Fruit fly (Drosophila melanogaster): ENCODE results near the gene CG33642.

CG33642 gene

DNA sequence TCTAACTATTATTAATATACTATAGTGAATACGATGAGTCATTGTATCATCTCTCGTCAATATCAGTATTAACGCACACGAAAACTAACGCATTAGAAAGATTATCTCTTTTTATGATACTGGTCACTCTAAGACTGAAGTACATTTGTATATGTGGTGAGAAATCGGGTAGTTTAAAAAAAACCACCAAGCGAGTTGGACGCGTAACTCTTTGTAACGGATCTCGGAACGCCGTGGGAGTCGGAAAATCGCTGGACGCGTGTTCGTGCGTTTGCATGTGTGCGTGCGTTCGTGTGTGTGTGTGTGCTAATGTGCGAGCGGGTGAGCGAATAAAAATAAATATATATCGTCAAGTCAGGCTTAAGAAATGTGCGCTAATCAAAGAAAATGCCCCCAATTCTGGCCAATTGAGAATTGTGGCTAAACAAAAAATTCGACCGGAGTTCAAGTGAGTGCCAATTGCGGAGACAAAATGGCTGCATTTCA lies 20.2 kb downstream of the CG33642 start, which contains the start of gene kuz (continued):
- TF ChIP-seq Trl (optimal IDR thresholded peaks at IDR 0.05), result no peak
- peak; percentile 55 for TF ChIP-seq Trl (GFP tag; optimal IDR thresholded peaks at IDR 0.05)
- peak; percentile 80 for TF ChIP-seq sens (GFP tag)
- TF ChIP-seq Neu2 (GFP tag; optimal IDR thresholded peaks at IDR 0.05; ENCODE audit: borderline replicate concordance), result no peak
- TF ChIP-seq Hr78 (GFP tag; optimal IDR thresholded peaks at IDR 0.05), result no peak
- no peak for TF ChIP-seq B-H1 (GFP tag; IDR thresholded peaks at IDR 0.05)
- TF ChIP-seq dmrt11E (tag; optimal IDR thresholded peaks at IDR 0.05), result no peak
- peak; percentile 79; the same call in 2 of the 3 replicates for TF ChIP-seq Opbp (GFP tag; IDR thresholded peaks at IDR 0.05; ENCODE audit: partially characterized antibody)
- no peak for TF ChIP-seq dimm (GFP tag; IDR thresholded peaks at IDR 0.05)
- TF ChIP-seq CG15696 (tag; optimal IDR thresholded peaks at IDR 0.05), result no peak
- no peak for TF ChIP-seq CG7372 (GFP tag; IDR thresholded peaks at IDR 0.05)
- peak; percentile 38; the same call in 1 of the 2 replicates for TF ChIP-seq onecut (GFP tag; IDR thresholded peaks at IDR 0.05)
- TF ChIP-seq bsh (GFP tag; optimal IDR thresholded peaks at IDR 0.05), result no peak
- TF ChIP-seq CG18619 (GFP tag; optimal IDR thresholded peaks at IDR 0.05), result peak; percentile 2
- TF ChIP-seq CG32532 (GFP tag; IDR thresholded peaks at IDR 0.05), result peak; percentile 44
- peak; percentile 52 for TF ChIP-seq Nf-YC (tag; optimal IDR thresholded peaks at IDR 0.05)
- peak; percentile 2 for TF ChIP-seq gsb-n (tag; optimal IDR thresholded peaks at IDR 0.05)
- TF ChIP-seq CG17361 (GFP tag; IDR thresholded peaks at IDR 0.05), result no peak
- TF ChIP-seq CG10431 (GFP tag; optimal IDR thresholded peaks at IDR 0.05), result no peak
- no peak for TF ChIP-seq CG11723 (GFP tag; optimal IDR thresholded peaks at IDR 0.05)
- no peak for TF ChIP-seq Dip3 (GFP tag; optimal IDR thresholded peaks at IDR 0.05)
- no peak for TF ChIP-seq Antp (GFP tag; optimal IDR thresholded peaks at IDR 0.05)
- no peak for TF ChIP-seq crp (GFP tag; optimal IDR thresholded peaks at IDR 0.05)
- peak; percentile 63 for TF ChIP-seq CG13287 (GFP tag; IDR thresholded peaks at IDR 0.05; ENCODE audit: partially characterized antibody)
- TF ChIP-seq Pdp1 (GFP tag; optimal IDR thresholded peaks at IDR 0.05), result peak in 1 of 2 experiments; percentile 44
- no peak for TF ChIP-seq danr (GFP tag; IDR thresholded peaks at IDR 0.05)
- no peak for TF ChIP-seq da (GFP tag; optimal IDR thresholded peaks at IDR 0.05)
- TF ChIP-seq CG8924 (tag; optimal IDR thresholded peaks at IDR 0.05), result peak; percentile 56
- peak; percentile 49 for TF ChIP-seq CG33213 (GFP tag; optimal IDR thresholded peaks at IDR 0.05)
- no peak for TF ChIP-seq trh (GFP tag; optimal IDR thresholded peaks at IDR 0.05)
- TF ChIP-seq CG30020 (tag; optimal IDR thresholded peaks at IDR 0.05), result no peak
- TF ChIP-seq crol (GFP tag; IDR thresholded peaks at IDR 0.05), result no peak
- no peak for TF ChIP-seq cato (GFP tag; optimal IDR thresholded peaks at IDR 0.05; ENCODE audit: borderline replicate concordance)
- TF ChIP-seq CG13624 (GFP tag; optimal IDR thresholded peaks at IDR 0.05), result peak; percentile 49
- TF ChIP-seq Ravus (GFP tag; IDR thresholded peaks at IDR 0.05), result no peak
- no peak for TF ChIP-seq CG3407 (GFP tag; optimal IDR thresholded peaks at IDR 0.05)
- TF ChIP-seq fd64A (GFP tag; optimal IDR thresholded peaks at IDR 0.05), result peak; percentile 39
- no peak for TF ChIP-seq Hsf (GFP tag; optimal IDR thresholded peaks at IDR 0.05)
- TF ChIP-seq CG10267 (tag; optimal IDR thresholded peaks at IDR 0.05), result peak; percentile 38
- TF ChIP-seq inv (GFP tag; IDR thresholded peaks at IDR 0.05; ENCODE audit: partially characterized antibody), result peak; percentile 50
- peak; percentile 79 for TF ChIP-seq CG42726 (GFP tag; IDR thresholded peaks at IDR 0.05; ENCODE audit: partially characterized antibody)
- peak; percentile 48 for TF ChIP-seq CG2678 (tag; optimal IDR thresholded peaks at IDR 0.05)
- no peak for TF ChIP-seq chif (GFP tag; optimal IDR thresholded peaks at IDR 0.05)
- peak in 1 of 3 experiments; percentile 18 for TF ChIP-seq Stat92E (GFP tag; optimal IDR thresholded peaks at IDR 0.05)
- no peak for TF ChIP-seq CG5245 (GFP tag; optimal IDR thresholded peaks at IDR 0.05)
- no peak for TF ChIP-seq CG18476 (GFP tag; optimal IDR thresholded peaks at IDR 0.05)
- TF ChIP-seq CG2202 (tag; optimal IDR thresholded peaks at IDR 0.05), result no peak
- peak; percentile 49 for TF ChIP-seq Fer3 (tag; optimal IDR thresholded peaks at IDR 0.05)
- peak; percentile 13 for TF ChIP-seq gcm2 (GFP tag; optimal IDR thresholded peaks at IDR 0.05)
- no peak; the same call in 2 of the 3 replicates for TF ChIP-seq CG11456 (GFP tag; IDR thresholded peaks at IDR 0.05)

All from whole organism, embryonic.